Worm (Caenorhabditis elegans) whole organism, early embryonic: ENCODE measurements around the gene F15E6.6.

Experiments
- F13C5.2 ChIP-seq: sonication (generic microtip); optimal IDR thresholded peaks from 2 replicates; lab custom pipeline; 2017; ENCODE audit warnings: mild to moderate bottlenecking, missing genetic modification characterization, inconsistent platforms, missing compliant biosample characterization
- aly-1 ChIP-seq: sonication (generic microtip); optimal IDR thresholded peaks from 2 replicates; lab custom pipeline; 2016; ENCODE audit warnings: missing genetic modification characterization, missing compliant biosample characterization
- ama-1 ChIP-seq: fragments of 150-350 bp; optimal IDR thresholded peaks from 2 replicates; lab custom pipeline; 2014
- ets-7 ChIP-seq: sonication (generic microtip); optimal IDR thresholded peaks from 2 replicates; lab custom pipeline; 2016; ENCODE audit warnings: missing genotype, missing genetic modification characterization, missing compliant biosample characterization
- pes-1 ChIP-seq: fragments of 200-800 bp; sonication (Bioruptor generic); IDR thresholded peaks from 2 replicates; pipeline ENCODE4 v1.3.6; 2022; ENCODE audit warnings: missing genetic modification reagents, missing genetic modification characterization, missing compliant biosample characterization

- no peak for TF ChIP-seq aly-1 (tag; lab: Kevin White, UChicago)
- no peak for TF ChIP-seq ama-1
- TF ChIP-seq pes-1 (GFP tag; lab: Robert Waterston, UW) = no peak
- no peak for TF ChIP-seq ets-7 (tag; lab: Kevin White, UChicago)
- TF ChIP-seq F13C5.2 = no peak
Observed at ce11 chrIV:4306317-4306716, 22.4 kb upstream of the F15E6.6 start.
